Fruit fly (Drosophila melanogaster): Measurements from ENCODE around the gene cm.

The cm gene

dm6 chrX:6969364-6970137 lies 41.4 kb downstream of the cm start, which contains the start of gene CG4586 (continued):
- TF ChIP-seq ac (GFP tag; optimal IDR thresholded peaks at IDR 0.05) (peak; percentile 66), gt (GFP tag; IDR thresholded peaks at IDR 0.05) (no peak), pb (GFP tag; optimal IDR thresholded peaks at IDR 0.05) (peak; percentile 96), CG2875 (GFP tag; optimal IDR thresholded peaks at IDR 0.05) (peak; percentile 93), knrl (GFP tag; IDR thresholded peaks at IDR 0.05; ENCODE audit: partially characterized antibody) (no peak), Dref (GFP tag; IDR thresholded peaks at IDR 0.05) (no peak; the same call in 1 of the 2 replicates), CG32767 (GFP tag; IDR thresholded peaks at IDR 0.05) (peak; percentile 91), Bgb (GFP tag; IDR thresholded peaks at IDR 0.05; ENCODE audit: partially characterized antibody) (no peak), odd (GFP tag; optimal IDR thresholded peaks at IDR 0.05) (peak; percentile 96), CG10274 (GFP tag; optimal IDR thresholded peaks at IDR 0.05) (peak; percentile 89), CG10565 (GFP tag; optimal IDR thresholded peaks at IDR 0.05) (peak; percentile 88), sqz (GFP tag; optimal IDR thresholded peaks at IDR 0.05) (peak; percentile 85), Dek (tag; optimal IDR thresholded peaks at IDR 0.05) (peak; percentile 92), CG18619 (GFP tag; optimal IDR thresholded peaks at IDR 0.05) (peak; percentile 93), bcd (GFP tag; optimal IDR thresholded peaks at IDR 0.05) (peak; percentile 94), jigr1 (GFP tag; IDR thresholded peaks at IDR 0.05) (peak; percentile 51; the same call in 1 of the 3 replicates), scrt (GFP tag; optimal IDR thresholded peaks at IDR 0.05) (peak; percentile 93), CG12391 (tag; optimal IDR thresholded peaks at IDR 0.05) (peak; percentile 95), CG18011 (GFP tag; optimal IDR thresholded peaks at IDR 0.05) (peak; percentile 88), CG14667 (GFP tag; IDR thresholded peaks at IDR 0.05) (peak; percentile 68), CG1647 (GFP tag; optimal IDR thresholded peaks at IDR 0.05) (peak; percentile 93), CG31441 (GFP tag; IDR thresholded peaks at IDR 0.05) (peak; percentile 96), MESR4 (GFP tag; optimal IDR thresholded peaks at IDR 0.05) (peak; percentile 77), Atf3 (GFP tag; optimal IDR thresholded peaks at IDR 0.05) (peak; percentile 85), Aef1 (GFP tag; IDR thresholded peaks at IDR 0.05) (peak; percentile 85), CG2120 (GFP tag; optimal IDR thresholded peaks at IDR 0.05) (peak; percentile 97), CG17359 (tag; optimal IDR thresholded peaks at IDR 0.05) (peak; percentile 97), gce (GFP tag; IDR thresholded peaks at IDR 0.05) (peak; percentile 92), CG9437 (GFP tag; optimal IDR thresholded peaks at IDR 0.05) (peak; percentile 86), ind (GFP tag; optimal IDR thresholded peaks at IDR 0.05) (peak; percentile 95), CG15601 (tag; optimal IDR thresholded peaks at IDR 0.05) (peak; percentile 85), yki (optimal IDR thresholded peaks at IDR 0.05) (no peak), Hr51 (GFP tag; optimal IDR thresholded peaks at IDR 0.05) (peak; percentile 95 to 97), sens-2 (GFP tag; IDR thresholded peaks at IDR 0.05) (peak; percentile 88), Poxn (GFP tag; IDR thresholded peaks at IDR 0.05) (peak; percentile 69), lilli (GFP tag; optimal IDR thresholded peaks at IDR 0.05) (peak; percentile 96), CG34376 (GFP tag; optimal IDR thresholded peaks at IDR 0.05) (peak; percentile 97), tna (GFP tag; IDR thresholded peaks at IDR 0.05; ENCODE audit: partially characterized antibody) (no peak), nerfin-2 (GFP tag; IDR thresholded peaks at IDR 0.05; ENCODE audit: partially characterized antibody) (no peak), B-H2 (GFP tag; optimal IDR thresholded peaks at IDR 0.05) (peak; percentile 93), CG17612 (GFP tag; IDR thresholded peaks at IDR 0.05) (peak; percentile 82), CG2129 (GFP tag; IDR thresholded peaks at IDR 0.05; ENCODE audit: partially characterized antibody) (no peak), B-H1 (GFP tag; IDR thresholded peaks at IDR 0.05) (peak; percentile 93), C15 (GFP tag; IDR thresholded peaks at IDR 0.05) (peak; percentile 91), CG7839 (tag; optimal IDR thresholded peaks at IDR 0.05) (peak; percentile 95), CG15479 (GFP tag; optimal IDR thresholded peaks at IDR 0.05) (peak; percentile 7), CG4707 (GFP tag; optimal IDR thresholded peaks at IDR 0.05) (peak; percentile 86), cato (GFP tag; optimal IDR thresholded peaks at IDR 0.05; ENCODE audit: borderline replicate concordance) (peak; percentile 77)
